Worm (Caenorhabditis elegans) whole organism, mixed stage, embryonic: Measurements from ENCODE around the gene nhr-183.

Source experiments
- ces-1 ChIP-seq: fragments of 150-350 bp; optimal IDR thresholded peaks from 2 replicates; lab custom pipeline; 2014; ENCODE audit warnings: missing biosample characterization, missing genetic modification reagents, missing genetic modification characterization
- elt-3 ChIP-seq: fragments of 150-350 bp; optimal IDR thresholded peaks from 2 replicates; lab custom pipeline; 2014; ENCODE audit warnings: missing biosample characterization, missing genetic modification characterization
- lin-13 ChIP-seq: fragments of 150-350 bp; optimal IDR thresholded peaks from 2 replicates; lab custom pipeline; 2014; ENCODE audit warnings: missing biosample characterization, missing genetic modification characterization
- nhr-12 ChIP-seq: fragments of 150-350 bp; optimal IDR thresholded peaks from 2 replicates; lab custom pipeline; 2014; ENCODE audit warnings: missing biosample characterization, missing genetic modification characterization
- nhr-237 ChIP-seq: fragments of 150-350 bp; optimal IDR thresholded peaks from 2 replicates; lab custom pipeline; 2014; ENCODE audit warnings: missing biosample characterization, missing genetic modification characterization
- unc-39 ChIP-seq: fragments of 150-350 bp; optimal IDR thresholded peaks from 2 replicates; lab custom pipeline; 2014; ENCODE audit warnings: missing biosample characterization, missing genetic modification characterization
- unc-62 ChIP-seq: fragments of 150-350 bp; optimal IDR thresholded peaks from 2 replicates; lab custom pipeline; 2014; ENCODE audit warnings: missing biosample characterization, missing genetic modification reagents, missing genetic modification characterization
- ztf-11 ChIP-seq: fragments of 150-350 bp; optimal IDR thresholded peaks from 2 replicates; lab custom pipeline; 2014; ENCODE audit warnings: missing biosample characterization, missing genetic modification characterization

ce11 chrV:2254553-2255124 lies 9.8 kb downstream of the nhr-183 start, which contains the start of gene str-253:
- no peak for TF ChIP-seq ztf-11 (tag; lab: Kevin White, UChicago)
- no peak for TF ChIP-seq nhr-12
- no peak for TF ChIP-seq unc-62 (GFP tag; lab: Kevin White, UChicago)
- TF ChIP-seq nhr-237 (tag; lab: Kevin White, UChicago): no peak
- TF ChIP-seq elt-3 (tag; lab: Kevin White, UChicago): no peak
- no peak for TF ChIP-seq lin-13 (tag; lab: Kevin White, UChicago)
- no peak for TF ChIP-seq ces-1
- no peak for TF ChIP-seq unc-39 (tag; lab: Kevin White, UChicago)
